Worm (Caenorhabditis elegans) whole organism, late embryonic: ENCODE measurements around the gene htz-1.

Source experiments
- F13H6.1 ChIP-seq: sonication (generic microtip); optimal IDR thresholded peaks from 2 replicates; lab custom pipeline; 2016; ENCODE audit warnings: missing genetic modification characterization, missing compliant biosample characterization
- ama-1 ChIP-seq: fragments of 150-350 bp; optimal IDR thresholded peaks from 2 replicates; lab custom pipeline; 2014
- che-1 ChIP-seq: sonication (generic microtip); optimal IDR thresholded peaks from 2 replicates; lab custom pipeline; 2016; ENCODE audit warnings: mild to moderate bottlenecking, missing genetic modification characterization, missing compliant biosample characterization
- eyg-1 ChIP-seq: sonication (generic microtip); optimal IDR thresholded peaks from 2 replicates; lab custom pipeline; 2016; ENCODE audit warnings: missing genotype, missing genetic modification characterization, missing compliant biosample characterization
- gmeb-2 ChIP-seq: sonication (generic microtip); optimal IDR thresholded peaks from 2 replicates; lab custom pipeline; 2016; ENCODE audit warnings: missing genetic modification characterization, inconsistent platforms, missing compliant biosample characterization
- hlh-6 ChIP-seq: sonication (generic microtip); optimal IDR thresholded peaks from 2 replicates; lab custom pipeline; 2016; ENCODE audit warnings: missing genotype, missing genetic modification characterization, missing compliant biosample characterization
- nhr-11 ChIP-seq: fragments of 150-350 bp; optimal IDR thresholded peaks from 2 replicates; lab custom pipeline; 2014; ENCODE audit warnings: missing biosample characterization, missing genetic modification characterization
- ttx-3 ChIP-seq: sonication (generic microtip); optimal IDR thresholded peaks from 2 replicates; lab custom pipeline; 2016; ENCODE audit warnings: missing genetic modification reagents, missing genetic modification characterization, missing compliant biosample characterization
- unc-86 ChIP-seq: sonication (generic microtip); optimal IDR thresholded peaks from 2 replicates; lab custom pipeline; 2016; ENCODE audit warnings: missing genetic modification characterization, missing compliant biosample characterization

DNA sequence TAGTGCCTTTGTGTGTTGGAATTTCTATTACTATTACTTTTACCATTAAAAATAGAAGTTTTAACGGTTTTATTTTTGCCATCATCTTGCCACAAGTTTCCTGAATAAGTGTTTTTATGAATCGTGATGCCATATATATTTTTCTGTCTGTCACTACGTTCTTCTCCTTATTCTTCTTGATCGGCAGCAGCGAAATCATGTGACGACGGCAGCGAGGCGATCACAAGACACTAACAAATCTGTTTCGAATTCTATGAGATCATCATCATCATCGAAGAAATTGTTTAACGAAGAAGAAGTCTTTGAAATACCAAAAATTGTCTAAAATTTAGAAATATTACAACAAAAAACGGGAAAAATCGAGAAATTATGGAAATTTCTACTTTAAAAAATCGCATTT lies 43.6 kb upstream of the htz-1 start:
- TF ChIP-seq F13H6.1 (tag; lab: Kevin White, UChicago) (no peak), ttx-3 (tag; lab: Kevin White, UChicago) (no peak), unc-86 (tag; lab: Kevin White, UChicago) (no peak), ama-1 (no peak), hlh-6 (tag; lab: Kevin White, UChicago) (no peak), che-1 (no peak), eyg-1 (tag; lab: Kevin White, UChicago) (no peak), gmeb-2 (tag; lab: Kevin White, UChicago) (no peak), nhr-11 (tag; lab: Kevin White, UChicago) (no peak)
